Fruit fly (Drosophila melanogaster): ENCODE results near the gene subdued.

DNA sequence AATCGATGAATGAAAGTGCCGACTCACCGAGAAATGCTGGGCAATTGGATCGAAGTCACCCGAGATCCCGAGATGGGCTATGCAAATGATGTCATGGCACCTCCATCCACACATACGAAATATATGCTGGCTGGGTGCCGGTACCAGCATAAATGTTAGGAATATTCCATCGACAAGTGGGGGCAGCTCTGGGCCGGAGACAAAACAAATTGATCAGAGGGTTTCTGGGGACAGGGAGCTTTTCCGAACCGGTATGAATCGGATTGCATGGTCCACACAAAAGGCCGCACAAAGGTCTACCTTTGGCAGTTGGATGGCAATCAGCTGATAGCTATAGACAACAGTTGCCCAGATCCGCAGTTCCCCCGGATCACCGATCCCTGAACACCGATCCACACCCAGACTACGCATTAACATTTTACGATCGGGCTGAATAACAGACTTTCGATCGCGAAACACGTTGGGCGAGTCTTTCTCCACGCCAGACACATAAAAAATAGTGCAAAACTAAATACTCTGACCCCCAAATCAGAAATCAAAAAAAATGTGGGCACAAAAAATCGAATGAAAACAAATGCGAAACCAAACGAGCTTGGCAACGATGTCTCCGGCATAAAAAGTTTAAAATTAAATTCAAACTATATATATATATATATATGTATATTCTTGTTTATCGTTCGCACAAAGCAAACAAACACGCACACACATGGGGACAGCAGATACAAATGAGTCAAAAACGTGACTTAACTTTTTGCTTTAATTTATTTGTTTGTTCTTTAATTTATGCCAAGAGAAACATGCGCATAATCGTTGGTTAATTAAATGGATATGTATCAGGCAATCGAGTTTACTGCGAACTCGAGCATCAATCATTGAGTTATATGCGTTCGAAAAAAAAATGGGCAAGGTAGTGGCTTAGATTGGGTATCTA lies 17.0 kb downstream of the subdued start:
- TF ChIP-seq CG10431 (GFP tag; optimal IDR thresholded peaks at IDR 0.05), result no peak
- TF ChIP-seq Jarid2 (GFP tag; optimal IDR thresholded peaks at IDR 0.05), result no peak
- TF ChIP-seq CG8478 (optimal IDR thresholded peaks at IDR 0.05), result no peak

Data from whole organism, embryonic.